Fruit fly (Drosophila melanogaster) whole organism, prepupa: ENCODE results near the gene CG45073.
A peak's percentile ranks its signal among the peaks of the same experiment; 100 is the strongest.

ENCODE experiments used
- Blimp-1 ChIP-seq: fragments of 200-800 bp; sonication (Bioruptor generic); optimal IDR thresholded peaks from 3 replicates; lab custom pipeline; 2017; ENCODE audit warnings: missing biosample characterization, missing genetic modification characterization, mild to moderate bottlenecking, moderate library complexity, missing genetic modification reagents
- CG10669 ChIP-seq: fragments of 200-800 bp; sonication (Bioruptor generic); optimal IDR thresholded peaks from 3 replicates; lab custom pipeline; 2018; ENCODE audit warnings: missing biosample characterization, mild to moderate bottlenecking, missing genetic modification characterization, moderate library complexity
- CG11762 ChIP-seq: fragments of 200-800 bp; sonication (Bioruptor generic); optimal IDR thresholded peaks from 3 replicates; lab custom pipeline; 2016; ENCODE audit warnings: missing biosample characterization, missing genetic modification characterization; ENCODE audit not compliant: insufficient read depth
- CG11902 ChIP-seq: fragments of 200-800 bp; sonication (Bioruptor generic); optimal IDR thresholded peaks from 3 replicates; lab custom pipeline; 2016; ENCODE audit warnings: missing biosample characterization, missing genetic modification characterization
- CG15336 ChIP-seq: fragments of 200-800 bp; sonication (Bioruptor generic); IDR thresholded peaks from 2 replicates; pipeline ENCODE4 v1.3.6; 2022; ENCODE audit warnings: missing biosample characterization, missing genetic modification characterization
- CG1621 ChIP-seq: fragments of 200-800 bp; sonication (Bioruptor generic); optimal IDR thresholded peaks from 3 replicates; lab custom pipeline; 2018; ENCODE audit warnings: missing biosample characterization, mild to moderate bottlenecking, missing genetic modification characterization
- CG16779 ChIP-seq: fragments of 200-800 bp; sonication (Bioruptor generic); optimal IDR thresholded peaks from 3 replicates; lab custom pipeline; 2017; ENCODE audit warnings: missing biosample characterization, mild to moderate bottlenecking, missing genetic modification characterization
- CG3032 ChIP-seq: fragments of 200-800 bp; optimal IDR thresholded peaks from 2 replicates; lab custom pipeline; 2019; ENCODE audit warnings: missing biosample characterization, mild to moderate bottlenecking, missing genetic modification characterization, moderate library complexity
- CG31627 ChIP-seq: fragments of 200-800 bp; sonication (Bioruptor generic); optimal IDR thresholded peaks from 3 replicates; lab custom pipeline; 2016; ENCODE audit warnings: missing biosample characterization, missing genetic modification characterization
- CG34406 ChIP-seq: fragments of 200-800 bp; sonication (Bioruptor generic); optimal IDR thresholded peaks from 3 replicates; lab custom pipeline; 2016; ENCODE audit warnings: missing biosample characterization, missing genetic modification characterization
- CG3919 ChIP-seq: fragments of 200-800 bp; sonication (Bioruptor generic); optimal IDR thresholded peaks from 3 replicates; lab custom pipeline; 2016; ENCODE audit warnings: missing biosample characterization, missing genetic modification characterization
- CG4318 ChIP-seq: fragments of 200-800 bp; sonication (Bioruptor generic); optimal IDR thresholded peaks from 3 replicates; lab custom pipeline; 2017; ENCODE audit warnings: missing biosample characterization, mild to moderate bottlenecking, missing genetic modification characterization
- CG6163 ChIP-seq: fragments of 200-800 bp; sonication (Bioruptor generic); IDR thresholded peaks from 3 replicates; pipeline ENCODE4 v1.3.6; 2022; ENCODE audit warnings: missing biosample characterization, missing genetic modification characterization
- CG6276 ChIP-seq: fragments of 200-800 bp; sonication (Bioruptor generic); optimal IDR thresholded peaks from 2 replicates; lab custom pipeline; 2017; ENCODE audit warnings: missing biosample characterization, mild to moderate bottlenecking, missing genetic modification characterization
- CG6792 ChIP-seq: fragments of 200-800 bp; sonication (Bioruptor generic); optimal IDR thresholded peaks from 3 replicates; lab custom pipeline; 2016; ENCODE audit warnings: missing biosample characterization, missing genetic modification characterization
- CG6808 ChIP-seq: fragments of 200-800 bp; sonication (Bioruptor generic); optimal IDR thresholded peaks from 3 replicates; lab custom pipeline; 2017; ENCODE audit warnings: missing biosample characterization, missing genetic modification characterization, mild to moderate bottlenecking, moderate library complexity, missing genetic modification reagents
- CG7368 ChIP-seq: fragments of 200-800 bp; sonication (Bioruptor generic); optimal IDR thresholded peaks from 3 replicates; lab custom pipeline; 2016; ENCODE audit warnings: missing biosample characterization, missing genetic modification characterization
- CG8319 ChIP-seq: fragments of 200-800 bp; sonication (Bioruptor generic); optimal IDR thresholded peaks from 3 replicates; lab custom pipeline; 2016; ENCODE audit warnings: missing biosample characterization, missing genetic modification characterization
- CG9139 ChIP-seq: fragments of 200-800 bp; sonication (Bioruptor generic); optimal IDR thresholded peaks from 3 replicates; lab custom pipeline; 2017; ENCODE audit warnings: missing biosample characterization, mild to moderate bottlenecking, missing genetic modification characterization
- Eip75B ChIP-seq: fragments of 200-800 bp; sonication (Bioruptor generic); optimal IDR thresholded peaks from 3 replicates; lab custom pipeline; 2016; ENCODE audit warnings: missing biosample characterization, missing genetic modification characterization
- Eip78C ChIP-seq: fragments of 200-800 bp; sonication (Bioruptor generic); peaks from one replicate; lab custom pipeline; 2016; ENCODE audit warnings: missing biosample characterization, missing genetic modification characterization
- Eip93F ChIP-seq: fragments of 200-800 bp; sonication (Bioruptor generic); optimal IDR thresholded peaks from 2 replicates; lab custom pipeline; 2016; ENCODE audit warnings: missing biosample characterization, mild to moderate bottlenecking, missing genetic modification characterization
- Gug ChIP-seq: fragments of 200-800 bp; sonication (Bioruptor generic); IDR thresholded peaks from 2 replicates; pipeline ENCODE4 v1.3.6; 2022; ENCODE audit warnings: missing biosample characterization, missing genetic modification characterization
- Hr38 ChIP-seq: sonication (Bioruptor generic); optimal IDR thresholded peaks from 2 replicates; lab custom pipeline; 2016; ENCODE audit warnings: missing biosample characterization, missing genetic modification characterization
- Hr39 ChIP-seq: fragments of 200-800 bp; sonication (Bioruptor generic); optimal IDR thresholded peaks from 2 replicates; lab custom pipeline; 2016; ENCODE audit warnings: missing biosample characterization, missing genetic modification characterization
- Hr4 ChIP-seq: fragments of 200-800 bp; sonication (Bioruptor generic); optimal IDR thresholded peaks from 3 replicates; lab custom pipeline; 2016; ENCODE audit warnings: missing biosample characterization, missing genetic modification characterization
- Met ChIP-seq: fragments of 200-800 bp; sonication (Bioruptor generic); optimal IDR thresholded peaks from 3 replicates; lab custom pipeline; 2016; ENCODE audit warnings: missing biosample characterization, missing genetic modification characterization
- OdsH ChIP-seq: fragments of 200-800 bp; sonication (Bioruptor generic); optimal IDR thresholded peaks from 3 replicates; lab custom pipeline; 2016; ENCODE audit warnings: missing biosample characterization, missing genetic modification characterization
- Sox102F ChIP-seq: fragments of 200-800 bp; sonication (Bioruptor generic); optimal IDR thresholded peaks from 2 replicates; lab custom pipeline; 2016; ENCODE audit warnings: missing biosample characterization, mild to moderate bottlenecking, missing genetic modification characterization
- Sox14 ChIP-seq: fragments of 200-800 bp; sonication (Bioruptor generic); optimal IDR thresholded peaks from 3 replicates; lab custom pipeline; 2016; ENCODE audit warnings: missing biosample characterization, missing genetic modification characterization
- achi ChIP-seq: fragments of 200-800 bp; sonication (Bioruptor generic); optimal IDR thresholded peaks from 3 replicates; lab custom pipeline; 2016; ENCODE audit warnings: missing biosample characterization, missing genetic modification characterization
- acj6 ChIP-seq: fragments of 200-800 bp; sonication (Bioruptor generic); optimal IDR thresholded peaks from 3 replicates; lab custom pipeline; 2016; ENCODE audit warnings: missing biosample characterization, missing genetic modification characterization
- cyc ChIP-seq: fragments of 200-800 bp; sonication (Bioruptor generic); optimal IDR thresholded peaks from 3 replicates; lab custom pipeline; 2016; ENCODE audit warnings: missing biosample characterization, missing genetic modification characterization
- dac ChIP-seq: fragments of 200-800 bp; sonication (Bioruptor generic); optimal IDR thresholded peaks from 2 replicates; lab custom pipeline; 2017; ENCODE audit warnings: missing biosample characterization, mild to moderate bottlenecking, missing genetic modification characterization
- dsx ChIP-seq: fragments of 200-800 bp; optimal IDR thresholded peaks from 3 replicates; lab custom pipeline; 2019; ENCODE audit warnings: missing biosample characterization, mild to moderate bottlenecking, missing genetic modification characterization, moderate library complexity; ENCODE audit not compliant: poor library complexity, severe bottlenecking
- eg ChIP-seq: fragments of 200-800 bp; sonication (Bioruptor generic); IDR thresholded peaks from 3 replicates; pipeline ENCODE4 v1.3.6; 2022; ENCODE audit warnings: missing biosample characterization, missing genetic modification characterization
- esn ChIP-seq: fragments of 200-800 bp; sonication (Bioruptor generic); optimal IDR thresholded peaks from 2 replicates; lab custom pipeline; 2016; ENCODE audit warnings: missing biosample characterization, mild to moderate bottlenecking, missing genetic modification characterization, moderate library complexity
- fd85E ChIP-seq: fragments of 200-800 bp; sonication (Bioruptor generic); optimal IDR thresholded peaks from 3 replicates; lab custom pipeline; 2016; ENCODE audit warnings: missing biosample characterization, missing genetic modification characterization
- fkh ChIP-seq: fragments of 200-800 bp; sonication (Bioruptor generic); optimal IDR thresholded peaks from 3 replicates; lab custom pipeline; 2017; ENCODE audit warnings: missing biosample characterization, mild to moderate bottlenecking, missing genetic modification characterization, moderate library complexity
- net ChIP-seq: fragments of 200-800 bp; sonication (Bioruptor generic); optimal IDR thresholded peaks from 3 replicates; lab custom pipeline; 2016; ENCODE audit warnings: missing biosample characterization, missing genetic modification characterization
- pdm3 ChIP-seq: fragments of 200-800 bp; sonication (Bioruptor generic); optimal IDR thresholded peaks from 3 replicates; lab custom pipeline; 2016; ENCODE audit warnings: missing biosample characterization, missing genetic modification characterization
- salr ChIP-seq, 2 experiments: fragments of 200-800 bp; sonication (Bioruptor generic); optimal IDR thresholded peaks; 3 replicates each; lab custom pipeline; 2016 to 2018; ENCODE audit warnings: missing biosample characterization in 2 of 2, missing genetic modification characterization in 2 of 2, mild to moderate bottlenecking in 1 of 2
- ss ChIP-seq, 2 experiments: fragments of 200-800 bp; sonication (Bioruptor generic); optimal IDR thresholded peaks; 2 replicates in 1 of 2; 3 replicates in 1 of 2; lab custom pipeline; 2017 to 2018; ENCODE audit warnings: mild to moderate bottlenecking in 2 of 2, missing biosample characterization in 2 of 2, missing genetic modification characterization in 2 of 2, moderate library complexity in 1 of 2
- svp ChIP-seq: fragments of 200-800 bp; sonication (Bioruptor generic); peaks from one replicate; lab custom pipeline; 2016; ENCODE audit warnings: missing biosample characterization, missing genetic modification characterization
- topi ChIP-seq: fragments of 200-800 bp; sonication (Bioruptor generic); optimal IDR thresholded peaks from 3 replicates; lab custom pipeline; 2016; ENCODE audit warnings: missing biosample characterization, missing genetic modification characterization
- vri ChIP-seq: fragments of 200-800 bp; sonication (Bioruptor generic); optimal IDR thresholded peaks from 3 replicates; lab custom pipeline; 2016; ENCODE audit warnings: missing biosample characterization, mild to moderate bottlenecking, missing genetic modification characterization

CG45073 gene

dm6 chr3R:30124635-30125034 is at the start of gene CG45073:
CG45073 (minus strand) TSS chr3R:30124735.
- TF ChIP-seq Sox102F (no peak), esn (GFP tag; lab: Kevin White, UChicago) (no peak), cyc (GFP tag; lab: Kevin White, UChicago) (no peak), CG1621 (no peak), CG6276 (GFP tag; lab: Kevin White, UChicago) (no peak), topi (GFP tag; lab: Kevin White, UChicago) (no peak), Gug (GFP tag; lab: Robert Waterston, UW) (no peak), CG11762 (GFP tag; lab: Kevin White, UChicago) (no peak), CG7368 (GFP tag; lab: Kevin White, UChicago) (no peak)

dm6 chr3R:30170671-30171667 is 46.4 kb upstream of the CG45073 start, which contains the start of gene Rsod:
Rsod (minus strand) TSS chr3R:30171207.
- TF ChIP-seq svp (GFP tag; lab: Kevin White, UChicago) = peak; percentile 78
- peak; percentile 80 for TF ChIP-seq CG34406 (GFP tag; lab: Kevin White, UChicago)
- peak; percentile 61 to 85 for TF ChIP-seq salr (GFP tag; optimal IDR thresholded peaks at IDR 0.05; lab: Kevin White, UChicago)
- TF ChIP-seq CG8319 (GFP tag; lab: Kevin White, UChicago) = peak; percentile 7
- peak; percentile 79 for TF ChIP-seq Met
- no peak for TF ChIP-seq fd85E (GFP tag; lab: Kevin White, UChicago)
- peak; percentile 99 for TF ChIP-seq Blimp-1 (GFP tag; lab: Kevin White, UChicago)
- TF ChIP-seq CG16779 (tag; lab: Kevin White, UChicago) = peak; percentile 66
- TF ChIP-seq CG31627 (GFP tag; lab: Kevin White, UChicago) = peak; percentile 70
- TF ChIP-seq dac (GFP tag; lab: Kevin White, UChicago) = peak; percentile 84
- TF ChIP-seq CG11902 (GFP tag; lab: Kevin White, UChicago) = peak; percentile 58
- TF ChIP-seq fkh (GFP tag; lab: Kevin White, UChicago) = no peak
- TF ChIP-seq CG6792 (GFP tag; lab: Kevin White, UChicago) = peak; percentile 81
- peak; percentile 65 for TF ChIP-seq dsx
- no peak for TF ChIP-seq Hr38 (GFP tag; lab: Kevin White, UChicago)
- peak; percentile 76 for TF ChIP-seq Sox102F
- peak; percentile 96 for TF ChIP-seq Eip78C (GFP tag; lab: Kevin White, UChicago)
- TF ChIP-seq CG6808 (GFP tag; lab: Kevin White, UChicago) = peak; percentile 21
- peak; percentile 95 for TF ChIP-seq CG15336
- TF ChIP-seq eg (GFP tag; lab: Robert Waterston, UW) = peak; percentile 97
- peak; percentile 17 to 50 for TF ChIP-seq ss (GFP tag; optimal IDR thresholded peaks at IDR 0.05; lab: Kevin White, UChicago)
- peak; percentile 74 for TF ChIP-seq vri (GFP tag; lab: Kevin White, UChicago)
- TF ChIP-seq CG1621 = peak; percentile 45
- TF ChIP-seq CG10669 = peak; percentile 71
- peak; percentile 92 for TF ChIP-seq CG3919 (GFP tag; lab: Kevin White, UChicago)
- TF ChIP-seq Hr39 (GFP tag; lab: Kevin White, UChicago) = peak; percentile 79
- peak; percentile 76 for TF ChIP-seq CG3032
- peak; percentile 54 for TF ChIP-seq CG7368 (GFP tag; lab: Kevin White, UChicago)
- peak; percentile 93 for TF ChIP-seq Hr4
- peak; percentile 88 for TF ChIP-seq CG6276 (GFP tag; lab: Kevin White, UChicago)
- TF ChIP-seq achi (GFP tag; lab: Kevin White, UChicago) = peak; percentile 88
- peak; percentile 68 for TF ChIP-seq Eip93F
- peak; percentile 85 for TF ChIP-seq net
- peak; percentile 87 for TF ChIP-seq pdm3 (GFP tag; lab: Kevin White, UChicago)
- TF ChIP-seq CG9139 = no peak
- TF ChIP-seq topi (GFP tag; lab: Kevin White, UChicago) = peak; percentile 80
- peak; percentile 79 for TF ChIP-seq CG4318 (GFP tag; lab: Kevin White, UChicago)
- TF ChIP-seq OdsH (GFP tag; lab: Kevin White, UChicago) = peak; percentile 91
- TF ChIP-seq Sox14 (GFP tag; lab: Kevin White, UChicago) = peak; percentile 82
- TF ChIP-seq CG6163 = peak; percentile 96
- TF ChIP-seq Gug (GFP tag; lab: Robert Waterston, UW) = peak; percentile 83
- TF ChIP-seq acj6 (GFP tag; lab: Kevin White, UChicago) = peak; percentile 88
- TF ChIP-seq Eip75B (GFP tag; lab: Kevin White, UChicago) = peak; percentile 70
